Worm (Caenorhabditis elegans) whole organism, L1 larva: ENCODE data around the gene ilys-3.

ENCODE experiments used
- ama-1 ChIP-seq: fragments of 150-350 bp; optimal IDR thresholded peaks from 2 replicates; lab custom pipeline; 2014
- blmp-1 ChIP-seq: fragments of 150-350 bp; optimal IDR thresholded peaks from 2 replicates; lab custom pipeline; 2014; ENCODE audit warnings: missing biosample characterization, missing genetic modification characterization
- ceh-63 ChIP-seq: fragments of 200-800 bp; sonication (Bioruptor generic); optimal IDR thresholded peaks from 2 replicates; lab custom pipeline; 2018; ENCODE audit warnings: mild to moderate bottlenecking, missing genetic modification characterization, missing compliant biosample characterization
- dsc-1 ChIP-seq: sonication (generic microtip); optimal IDR thresholded peaks from 2 replicates; lab custom pipeline; 2016; ENCODE audit warnings: mild to moderate bottlenecking, missing genetic modification characterization, missing compliant biosample characterization
- efl-1 ChIP-seq, 4 experiments: fragments of 150-350 bp; optimal IDR thresholded peaks in 3 of 4; peaks in 1 of 4; 1 replicate in 1 of 4; 2 replicates in 3 of 4; lab custom pipeline; 2014; ENCODE audit warnings: missing biosample characterization in 2 of 4, missing genetic modification characterization in 2 of 4, missing genetic modification reagents in 2 of 4
- egl-27 ChIP-seq, 2 experiments: fragments of 150-350 bp in 1 of 2; sonication (generic microtip); optimal IDR thresholded peaks; 3 replicates each; lab custom pipeline; 2017 to 2018; ENCODE audit warnings: missing biosample characterization in 2 of 2, missing genetic modification characterization in 2 of 2, missing genetic modification reagents in 2 of 2
- elt-2 ChIP-seq: sonication (generic microtip); optimal IDR thresholded peaks from 2 replicates; lab custom pipeline; 2016; ENCODE audit warnings: missing genetic modification characterization, mild to moderate bottlenecking, inconsistent platforms, missing compliant biosample characterization, missing genetic modification reagents
- elt-3 ChIP-seq, 6 experiments: fragments of 150-350 bp in 1 of 6; sonication (generic microtip); optimal IDR thresholded peaks; 2 replicates each; lab custom pipeline; 2017 to 2018; ENCODE audit warnings: missing biosample characterization in 6 of 6, missing genetic modification characterization in 6 of 6, inconsistent platforms in 1 of 6
- ets-5 ChIP-seq: fragments of 200-800 bp; sonication (Bioruptor generic); IDR thresholded peaks from 2 replicates; pipeline ENCODE4 v1.3.6; 2022; ENCODE audit warnings: missing genetic modification characterization, missing compliant biosample characterization
- fkh-8 ChIP-seq: sonication (generic microtip); optimal IDR thresholded peaks from 2 replicates; lab custom pipeline; 2016; ENCODE audit warnings: mild to moderate bottlenecking, missing genetic modification characterization, missing compliant biosample characterization
- fos-1 ChIP-seq: fragments of 150-350 bp; optimal IDR thresholded peaks from 2 replicates; lab custom pipeline; 2014; ENCODE audit warnings: missing biosample characterization, missing genetic modification characterization
- hlh-4 ChIP-seq: sonication (generic microtip); optimal IDR thresholded peaks from 2 replicates; lab custom pipeline; 2016; ENCODE audit warnings: mild to moderate bottlenecking, missing genetic modification characterization, missing compliant biosample characterization
- lin-13 ChIP-seq: fragments of 150-350 bp; optimal IDR thresholded peaks from 2 replicates; lab custom pipeline; 2014; ENCODE audit warnings: missing biosample characterization, missing genetic modification reagents, missing genetic modification characterization
- lin-35 ChIP-seq, 2 experiments: fragments of 150-350 bp; optimal IDR thresholded peaks; 2 replicates each; lab custom pipeline; 2014; ENCODE audit warnings: missing biosample characterization in 2 of 2, missing genetic modification characterization in 2 of 2, missing genetic modification reagents in 2 of 2
- nhr-20 ChIP-seq: sonication (generic microtip); optimal IDR thresholded peaks from 2 replicates; lab custom pipeline; 2016; ENCODE audit warnings: mild to moderate bottlenecking, missing genetic modification characterization, missing compliant biosample characterization
- nhr-28 ChIP-seq: fragments of 150-350 bp; optimal IDR thresholded peaks from 2 replicates; lab custom pipeline; 2014; ENCODE audit warnings: missing biosample characterization, missing genetic modification characterization
- nhr-71 ChIP-seq: sonication (generic microtip); optimal IDR thresholded peaks from 2 replicates; lab custom pipeline; 2016; ENCODE audit warnings: mild to moderate bottlenecking, missing genetic modification characterization, moderate library complexity, missing compliant biosample characterization
- nhr-85 ChIP-seq: sonication (generic microtip); peaks from one replicate; lab custom pipeline; 2016; ENCODE audit warnings: missing genetic modification characterization, inconsistent platforms, missing compliant biosample characterization
- nhr-90 ChIP-seq: sonication (generic microtip); optimal IDR thresholded peaks from 2 replicates; lab custom pipeline; 2016; ENCODE audit warnings: mild to moderate bottlenecking, missing genetic modification characterization, missing compliant biosample characterization; ENCODE audit not compliant: poor library complexity
- pag-3 ChIP-seq: sonication (generic microtip); optimal IDR thresholded peaks from 2 replicates; lab custom pipeline; 2017; ENCODE audit warnings: missing genetic modification characterization, mild to moderate bottlenecking, missing compliant biosample characterization, antibody characterized with exemption, borderline replicate concordance; ENCODE audit not compliant: insufficient read depth
- pqm-1 ChIP-seq: sonication (generic microtip); optimal IDR thresholded peaks from 3 replicates; lab custom pipeline; 2017; ENCODE audit warnings: missing biosample characterization, missing genetic modification characterization
- rnt-1 ChIP-seq: sonication (generic microtip); optimal IDR thresholded peaks from 2 replicates; lab custom pipeline; 2016; ENCODE audit warnings: mild to moderate bottlenecking, missing genetic modification characterization, moderate library complexity, missing compliant biosample characterization
- snu-23 ChIP-seq: sonication (generic microtip); optimal IDR thresholded peaks from 2 replicates; lab custom pipeline; 2016; ENCODE audit warnings: missing genetic modification characterization, missing compliant biosample characterization
- sox-4 ChIP-seq: sonication (generic microtip); optimal IDR thresholded peaks from 2 replicates; lab custom pipeline; 2016; ENCODE audit warnings: missing genetic modification characterization, missing compliant biosample characterization
- sup-37 ChIP-seq: fragments of 200-800 bp; sonication (Bioruptor generic); optimal IDR thresholded peaks from 2 replicates; lab custom pipeline; 2018; ENCODE audit warnings: mild to moderate bottlenecking, missing genetic modification characterization, missing compliant biosample characterization
- swsn-7 ChIP-seq: sonication (generic microtip); optimal IDR thresholded peaks from 2 replicates; lab custom pipeline; 2016; ENCODE audit warnings: missing genetic modification characterization, missing compliant biosample characterization
- tlp-1 ChIP-seq: fragments of 150-350 bp; optimal IDR thresholded peaks from 2 replicates; lab custom pipeline; 2014; ENCODE audit warnings: missing biosample characterization, missing genetic modification characterization
- vab-15 ChIP-seq: sonication (generic microtip); optimal IDR thresholded peaks from 2 replicates; lab custom pipeline; 2017; ENCODE audit warnings: missing genotype, mild to moderate bottlenecking, missing genetic modification characterization, missing compliant biosample characterization
- xbp-1 ChIP-seq: sonication (generic microtip); optimal IDR thresholded peaks from 2 replicates; lab custom pipeline; 2016; ENCODE audit warnings: missing genetic modification characterization, missing compliant biosample characterization
- zag-1 ChIP-seq: fragments of 150-350 bp; optimal IDR thresholded peaks from 2 replicates; lab custom pipeline; 2014; ENCODE audit warnings: missing biosample characterization, missing genetic modification characterization
- zip-4 ChIP-seq: fragments of 200-800 bp; sonication (Bioruptor generic); optimal IDR thresholded peaks from 2 replicates; lab custom pipeline; 2018; ENCODE audit warnings: mild to moderate bottlenecking, missing genetic modification characterization, moderate library complexity, missing compliant biosample characterization
- ztf-11 ChIP-seq, 2 experiments: sonication (generic microtip); optimal IDR thresholded peaks; 2 replicates each; lab custom pipeline; 2016 to 2017; ENCODE audit warnings: missing genetic modification characterization in 2 of 2, missing biosample characterization in 1 of 2, missing compliant biosample characterization in 1 of 2

Gene ilys-3

ce11 chrIV:2451655-2452054, 12.6 kb upstream of the ilys-3 start:
- TF ChIP-seq efl-1 (optimal IDR thresholded peaks at IDR 0.05; lab: Kevin White, UChicago), result no peak
- TF ChIP-seq efl-1 (GFP tag; optimal IDR thresholded peaks at IDR 0.05 in 1 of 2; lab: Kevin White, UChicago), result peak in 1 of 2 experiments; percentile 33
- TF ChIP-seq swsn-7 (tag; lab: Kevin White, UChicago), result no peak

- TF ChIP-seq pqm-1 (tag; lab: Kevin White, UChicago) (no peak), sup-37 (GFP tag; lab: Kevin White, UChicago) (no peak), vab-15 (no peak), rnt-1 (tag; lab: Kevin White, UChicago) (no peak), ama-1 (lab: Kevin White, UChicago) (no peak), zip-4 (GFP tag; lab: Kevin White, UChicago) (no peak), elt-2 (tag; lab: Kevin White, UChicago) (no peak), ets-5 (no peak)
Measured at ce11 chrIV:2455128-2455527, 9.1 kb upstream of the ilys-3 start.

- TF ChIP-seq lin-13 (GFP tag; lab: Kevin White, UChicago) (no peak), sox-4 (no peak), elt-3 (tag; optimal IDR thresholded peaks at IDR 0.05; lab: Kevin White, UChicago) (no peak), hlh-4 (tag; lab: Kevin White, UChicago) (no peak), fkh-8 (tag; lab: Kevin White, UChicago) (no peak), dsc-1 (tag; lab: Kevin White, UChicago) (no peak), nhr-20 (no peak), ets-5 (no peak)
Measured at ce11 chrIV:2461396-2461795, 2.9 kb upstream of the ilys-3 start.

- no peak for TF ChIP-seq lin-35 (GFP tag; optimal IDR thresholded peaks at IDR 0.05; lab: Kevin White, UChicago)
- no peak for TF ChIP-seq zag-1 (tag; lab: Kevin White, UChicago)
- no peak for TF ChIP-seq swsn-7 (tag; lab: Kevin White, UChicago)
- peak; percentile 66 for TF ChIP-seq blmp-1 (tag; lab: Kevin White, UChicago)
- no peak for TF ChIP-seq pag-3 (tag; lab: Kevin White, UChicago)
- peak; percentile 60 for TF ChIP-seq nhr-85 (tag; lab: Kevin White, UChicago)
Measured at ce11 chrIV:2463311-2463710, 945 bp upstream of the ilys-3 start, which contains the start of gene cdh-10. Gene cdh-10, minus strand, starts transcription at chrIV:2463369.

- TF ChIP-seq elt-3 (tag; optimal IDR thresholded peaks at IDR 0.05; lab: Kevin White, UChicago), result no peak
- no peak for TF ChIP-seq vab-15
- no peak for TF ChIP-seq ztf-11 (tag; optimal IDR thresholded peaks at IDR 0.05; lab: Kevin White, UChicago)
- no peak for TF ChIP-seq sup-37 (GFP tag; lab: Kevin White, UChicago)
- no peak for TF ChIP-seq ceh-63 (GFP tag; lab: Kevin White, UChicago)
- TF ChIP-seq nhr-90 (tag; lab: Kevin White, UChicago), result no peak
- no peak for TF ChIP-seq hlh-4 (tag; lab: Kevin White, UChicago)
- no peak for TF ChIP-seq snu-23 (GFP tag; lab: Kevin White, UChicago)
- TF ChIP-seq fos-1 (tag; lab: Kevin White, UChicago), result no peak
- no peak for TF ChIP-seq xbp-1 (tag; lab: Kevin White, UChicago)
- TF ChIP-seq tlp-1 (tag; lab: Kevin White, UChicago), result no peak
- peak; percentile 36 for TF ChIP-seq elt-2 (tag; lab: Kevin White, UChicago)
- no peak for TF ChIP-seq egl-27 (tag; optimal IDR thresholded peaks at IDR 0.05; lab: Kevin White, UChicago)
- TF ChIP-seq nhr-28 (tag; lab: Kevin White, UChicago), result no peak
- TF ChIP-seq efl-1 (optimal IDR thresholded peaks at IDR 0.05; lab: Kevin White, UChicago), result no peak
- TF ChIP-seq efl-1 (GFP tag; optimal IDR thresholded peaks at IDR 0.05 in 1 of 2; lab: Kevin White, UChicago), result peak in 1 of 2 experiments; percentile 63
- no peak for TF ChIP-seq nhr-71 (tag; lab: Kevin White, UChicago)
- peak; percentile 48 for TF ChIP-seq nhr-20
- TF ChIP-seq, all 84 proteins: peak for 3
Measured at ce11 chrIV:2466249-2466648, 2.0 kb downstream of the ilys-3 start.
